Worm (Caenorhabditis elegans): ENCODE results near the gene tmem-231.

The tmem-231 gene

ce11 chrIV:8432709-8433108 lies 6.1 kb downstream of the tmem-231 start, which contains the start of the genes T26A8.4 and pdtf-1 (continued):
- TF ChIP-seq K11D2.4 (GFP tag; IDR thresholded peaks at IDR 0.05) (peak; percentile 76), T07F8.4 (tag; optimal IDR thresholded peaks at IDR 0.05) (no peak), nhr-90 (tag; optimal IDR thresholded peaks at IDR 0.05) (no peak), zfh-2 (GFP tag; conservative IDR thresholded peaks at IDR 0.05) (no peak), B0336.3 (GFP tag; IDR thresholded peaks at IDR 0.05) (peak; percentile 65; the same call in 1 of the 2 replicates), ceh-58 (GFP tag; IDR thresholded peaks at IDR 0.05) (no peak), ceh-40 (GFP tag; IDR thresholded peaks at IDR 0.05) (no peak), ekl-4 (GFP tag; IDR thresholded peaks at IDR 0.05) (peak; percentile 92), tbp1 (GFP tag; optimal IDR thresholded peaks at IDR 0.05) (peak; percentile 74), unc-62 (GFP tag; optimal IDR thresholded peaks at IDR 0.05) (peak; percentile 73), akir-1 (GFP tag; optimal IDR thresholded peaks at IDR 0.05) (no peak), F10E7.11 (tag; optimal IDR thresholded peaks at IDR 0.05) (no peak), egl-18 (GFP tag; IDR thresholded peaks at IDR 0.05) (no peak), mes-4 (tag; optimal IDR thresholded peaks at IDR 0.05) (no peak), F23B12.7 (tag; optimal IDR thresholded peaks at IDR 0.05; ENCODE audit: insufficient read depth) (peak; percentile 92), dpff-1 (tag; optimal IDR thresholded peaks at IDR 0.05) (no peak), F39B2.1 (GFP tag; IDR thresholded peaks at IDR 0.05) (no peak), nhr-27 (tag; optimal IDR thresholded peaks at IDR 0.05) (no peak), pha-4 (tag; optimal IDR thresholded peaks at IDR 0.05) (peak; percentile 50), hmg-20 (GFP tag; IDR thresholded peaks at IDR 0.05) (no peak), tbx-9 (tag; optimal IDR thresholded peaks at IDR 0.05; ENCODE audit: borderline replicate concordance) (no peak), lsy-27 (tag; optimal IDR thresholded peaks at IDR 0.05; ENCODE audit: borderline replicate concordance, insufficient read depth) (no peak), gei-17 (GFP tag; optimal IDR thresholded peaks at IDR 0.05) (no peak), atf-7 (tag; optimal IDR thresholded peaks at IDR 0.05) (peak; percentile 26), zim-3 (tag; optimal IDR thresholded peaks at IDR 0.05) (peak; percentile 9), sdz-38 (tag; optimal IDR thresholded peaks at IDR 0.05) (no peak), ZK185.1 (tag; optimal IDR thresholded peaks at IDR 0.05; ENCODE audit: poor library complexity, severe bottlenecking) (peak; percentile 89), tlf-1 (GFP tag; optimal IDR thresholded peaks at IDR 0.05) (peak; percentile 93), hlh-12 (tag; optimal IDR thresholded peaks at IDR 0.05) (no peak), nhr-120 (GFP tag; IDR thresholded peaks at IDR 0.05) (no peak), pbrm-1 (GFP tag; IDR thresholded peaks at IDR 0.05) (peak; percentile 95), F22D6.2 (tag; optimal IDR thresholded peaks at IDR 0.05) (no peak), Y53F4B.3 (GFP tag; IDR thresholded peaks at IDR 0.05) (no peak), athp-1 (tag; optimal IDR thresholded peaks at IDR 0.05) (no peak), lsl-1 (GFP tag; optimal IDR thresholded peaks at IDR 0.05) (peak; percentile 96), rcor-1 (GFP tag; IDR thresholded peaks at IDR 0.05) (peak; percentile 89), F49E8.2 (tag; optimal IDR thresholded peaks at IDR 0.05; ENCODE audit: insufficient read depth) (peak; percentile 91), F57C9.4 (tag; optimal IDR thresholded peaks at IDR 0.05) (no peak), madf-8 (GFP tag; conservative IDR thresholded peaks at IDR 0.05) (peak; percentile 54), aptf-3 (GFP tag; IDR thresholded peaks at IDR 0.05) (no peak), K12H6.12 (tag; optimal IDR thresholded peaks at IDR 0.05) (peak; percentile 90), snpc-4 (GFP tag; optimal IDR thresholded peaks at IDR 0.05) (peak; percentile 60), snpc-4 (tag; optimal IDR thresholded peaks at IDR 0.05) (peak; percentile 81 to 93 (median 88)), mcd-1 (GFP tag; IDR thresholded peaks at IDR 0.05) (peak; percentile 83), mel-28 (tag; optimal IDR thresholded peaks at IDR 0.05; ENCODE audit: borderline replicate concordance) (no peak), snpc-1.3 (tag; optimal IDR thresholded peaks at IDR 0.05; ENCODE audit: insufficient read depth) (peak; percentile 83), hmg-1.2 (GFP tag; IDR thresholded peaks at IDR 0.05) (peak; percentile 91), Y53G8AR.9 (GFP tag; conservative IDR thresholded peaks at IDR 0.05) (peak; percentile 60; the same call in 1 of the 2 replicates), dox-1 (GFP tag; IDR thresholded peaks at IDR 0.05) (peak; percentile 92)

Measured in whole organism, young adult.